Fruit fly (Drosophila melanogaster) whole organism, wandering third instar larva: Measurements from ENCODE around the gene Obp22a.

Source experiments
- CG32264 ChIP-seq: fragments of 200-800 bp; sonication (Bioruptor generic); optimal IDR thresholded peaks from 2 replicates; lab custom pipeline; 2016; ENCODE audit warnings: missing biosample characterization, missing genetic modification characterization
- CG9705 ChIP-seq: fragments of 200-800 bp; sonication (Bioruptor generic); optimal IDR thresholded peaks from 2 replicates; lab custom pipeline; 2018; ENCODE audit warnings: missing biosample characterization, mild to moderate bottlenecking, missing genetic modification characterization
- CrebA ChIP-seq: fragments of 200-800 bp; sonication (Bioruptor generic); optimal IDR thresholded peaks from 2 replicates; lab custom pipeline; 2016; ENCODE audit warnings: missing biosample characterization, mild to moderate bottlenecking, missing genetic modification characterization, borderline replicate concordance
- Dfd ChIP-seq: fragments of >200 bp; optimal IDR thresholded peaks from 2 replicates; lab custom pipeline; 2017; ENCODE audit warnings: missing biosample characterization, missing genetic modification characterization
- Dif ChIP-seq: fragments of 200-275, 200-300 bp; sonication (Bioruptor generic); optimal IDR thresholded peaks from 2 replicates; lab custom pipeline; 2018; ENCODE audit warnings: missing biosample characterization, missing genetic modification characterization; ENCODE audit not compliant: partially characterized antibody
- GATAd ChIP-seq: sonication (Bioruptor generic); optimal IDR thresholded peaks from 2 replicates; lab custom pipeline; 2016; ENCODE audit warnings: missing biosample characterization, missing genetic modification characterization
- HLH106 ChIP-seq: fragments of 200-800 bp; optimal IDR thresholded peaks from 3 replicates; lab custom pipeline; 2019; ENCODE audit warnings: missing biosample characterization, mild to moderate bottlenecking, missing genetic modification characterization, moderate library complexity
- Hnf4 ChIP-seq: fragments of 200-800 bp; sonication (Bioruptor generic); optimal IDR thresholded peaks from 2 replicates; lab custom pipeline; 2016; ENCODE audit warnings: missing biosample characterization, mild to moderate bottlenecking, missing genetic modification characterization
- Hr83 ChIP-seq: fragments of 200-300 bp; sonication (Bioruptor generic); optimal IDR thresholded peaks from 2 replicates; lab custom pipeline; 2016; ENCODE audit warnings: missing biosample characterization, mild to moderate bottlenecking, missing genetic modification characterization, moderate library complexity; ENCODE audit not compliant: poor library complexity, severe bottlenecking
- Jra ChIP-seq: sonication (Bioruptor generic); optimal IDR thresholded peaks from 2 replicates; lab custom pipeline; 2016; ENCODE audit warnings: missing biosample characterization, missing genetic modification characterization
- Mio ChIP-seq: sonication (Bioruptor generic); optimal IDR thresholded peaks from 2 replicates; lab custom pipeline; 2016; ENCODE audit warnings: missing biosample characterization, missing genetic modification characterization
- Myc ChIP-seq: fragments of >200 bp; optimal IDR thresholded peaks from 2 replicates; lab custom pipeline; 2017
- N ChIP-seq: fragments of >200 bp; optimal IDR thresholded peaks from 2 replicates; lab custom pipeline; 2018; ENCODE audit warnings: missing biosample characterization, missing external identifiers, missing genetic modification characterization
- OdsH ChIP-seq: fragments of 200-800 bp; sonication (Bioruptor generic); optimal IDR thresholded peaks from 2 replicates; lab custom pipeline; 2016; ENCODE audit warnings: missing biosample characterization, mild to moderate bottlenecking, missing genetic modification characterization
- Rel ChIP-seq, 2 experiments: fragments of 200-800 bp; sonication (Bioruptor generic) in 1 of 2; optimal IDR thresholded peaks; 2 replicates in 1 of 2; 3 replicates in 1 of 2; lab custom pipeline; 2016 to 2019; ENCODE audit warnings: mild to moderate bottlenecking in 2 of 2, missing biosample characterization in 2 of 2, missing genetic modification characterization in 2 of 2, moderate library complexity in 1 of 2
- Sp1 ChIP-seq: fragments of 200-800 bp; sonication (Bioruptor generic); optimal IDR thresholded peaks from 3 replicates; lab custom pipeline; 2019; ENCODE audit warnings: missing biosample characterization, mild to moderate bottlenecking, missing genetic modification characterization, moderate library complexity
- br ChIP-seq: fragments of 200-800 bp; sonication (Bioruptor generic); optimal IDR thresholded peaks from 2 replicates; lab custom pipeline; 2016; ENCODE audit warnings: missing biosample characterization, missing genetic modification characterization
- brk ChIP-seq: fragments of 200-800 bp; sonication (Bioruptor generic); optimal IDR thresholded peaks from 2 replicates; lab custom pipeline; 2016; ENCODE audit warnings: missing biosample characterization, mild to moderate bottlenecking, missing genetic modification characterization
- foxo ChIP-seq, 2 experiments: fragments of 200-800 bp; sonication (Bioruptor generic); optimal IDR thresholded peaks; 2 replicates in 1 of 2; 3 replicates in 1 of 2; lab custom pipeline; 2016 to 2017; ENCODE audit warnings: missing biosample characterization in 2 of 2, missing genetic modification characterization in 2 of 2
- fru ChIP-seq: fragments of 200-800 bp; sonication (Bioruptor generic); optimal IDR thresholded peaks from 3 replicates; lab custom pipeline; 2016; ENCODE audit warnings: missing biosample characterization, mild to moderate bottlenecking, missing genetic modification characterization
- h ChIP-seq: fragments of 200-800 bp; sonication (Bioruptor generic); optimal IDR thresholded peaks from 3 replicates; lab custom pipeline; 2016; ENCODE audit warnings: missing biosample characterization, mild to moderate bottlenecking, missing genetic modification characterization
- jim ChIP-seq: fragments of 175-275, 200-325 bp; sonication (Bioruptor generic); optimal IDR thresholded peaks from 2 replicates; lab custom pipeline; 2016; ENCODE audit warnings: missing biosample characterization, mild to moderate bottlenecking, missing genetic modification characterization
- psq ChIP-seq: fragments of 200-800 bp; sonication (Bioruptor generic); optimal IDR thresholded peaks from 3 replicates; lab custom pipeline; 2017; ENCODE audit warnings: missing biosample characterization, mild to moderate bottlenecking, missing genetic modification characterization, moderate library complexity
- rgr ChIP-seq: fragments of 200-800 bp; sonication (Bioruptor generic); optimal IDR thresholded peaks from 3 replicates; lab custom pipeline; 2016; ENCODE audit warnings: missing biosample characterization, mild to moderate bottlenecking, missing genetic modification characterization
- sage ChIP-seq: fragments of 200-800 bp; sonication (Bioruptor generic); optimal IDR thresholded peaks from 2 replicates; lab custom pipeline; 2016; ENCODE audit warnings: missing biosample characterization, mild to moderate bottlenecking, missing genetic modification characterization
- sv ChIP-seq: fragments of 200-800 bp; sonication (Bioruptor generic); optimal IDR thresholded peaks from 3 replicates; lab custom pipeline; 2016; ENCODE audit warnings: missing biosample characterization, missing genetic modification characterization
- tai ChIP-seq: sonication (Bioruptor generic); optimal IDR thresholded peaks from 2 replicates; lab custom pipeline; 2016; ENCODE audit warnings: missing biosample characterization, missing genetic modification characterization
- usp ChIP-seq: fragments of >200 bp; optimal IDR thresholded peaks from 2 replicates; lab custom pipeline; 2017; ENCODE audit warnings: missing biosample characterization, missing genetic modification characterization
- woc ChIP-seq: sonication (Bioruptor generic); optimal IDR thresholded peaks from 2 replicates; lab custom pipeline; 2016; ENCODE audit warnings: missing biosample characterization, mild to moderate bottlenecking, missing genetic modification characterization

The Obp22a gene

dm6 chr2L:1980708-1981339 lies 11.1 kb downstream of the Obp22a start, which contains the start of the genes CG15356 and CG15362:
TSS of gene CG15356 (minus strand) at chr2L:1980755.
TSS of gene CG15362 (plus strand) at chr2L:1981176.
- TF ChIP-seq rgr (peak; percentile 6), h (GFP tag; lab: Kevin White, UChicago) (peak; percentile 57), sv (no peak), N (GFP tag; lab: Kevin White, UChicago) (no peak), CG32264 (GFP tag; lab: Kevin White, UChicago) (peak; percentile 14), Hr83 (GFP tag; lab: Kevin White, UChicago) (peak; percentile 63), sage (GFP tag; lab: Kevin White, UChicago) (peak; percentile 77), CG9705 (GFP tag; lab: Kevin White, UChicago) (peak; percentile 39), Jra (GFP tag; lab: Kevin White, UChicago) (no peak), Rel (GFP tag; optimal IDR thresholded peaks at IDR 0.05; lab: Kevin White, UChicago) (no peak), Rel (tag; optimal IDR thresholded peaks at IDR 0.05; lab: Kevin White, UChicago) (no peak), jim (GFP tag; lab: Kevin White, UChicago) (no peak), Dif (no peak), woc (GFP tag; lab: Kevin White, UChicago) (peak; percentile 48), Dfd (GFP tag; lab: Kevin White, UChicago) (no peak), Myc (lab: Kevin White, UChicago) (no peak), fru (GFP tag; lab: Kevin White, UChicago) (peak; percentile 13), OdsH (GFP tag; lab: Kevin White, UChicago) (no peak), HLH106 (peak; percentile 42), GATAd (no peak), foxo (GFP tag; optimal IDR thresholded peaks at IDR 0.05; lab: Kevin White, UChicago) (peak in 1 of 2 experiments; percentile 31), psq (no peak), Sp1 (GFP tag; lab: Kevin White, UChicago) (peak; percentile 25), tai (no peak)

- TF ChIP-seq h (GFP tag; lab: Kevin White, UChicago) (no peak), usp (GFP tag; lab: Kevin White, UChicago) (no peak), sage (GFP tag; lab: Kevin White, UChicago) (no peak), Hnf4 (no peak), GATAd (no peak), CG9705 (GFP tag; lab: Kevin White, UChicago) (no peak), sv (no peak), brk (no peak), CrebA (GFP tag; lab: Kevin White, UChicago) (no peak), jim (GFP tag; lab: Kevin White, UChicago) (no peak), Jra (GFP tag; lab: Kevin White, UChicago) (no peak), CG32264 (GFP tag; lab: Kevin White, UChicago) (no peak), Dif (no peak), foxo (GFP tag; optimal IDR thresholded peaks at IDR 0.05; lab: Kevin White, UChicago) (no peak), Hr83 (GFP tag; lab: Kevin White, UChicago) (no peak)
Observed at dm6 chr2L:1979196-1979818, 12.7 kb downstream of the Obp22a start.

dm6 chr2L:1975473-1975872 lies 16.5 kb downstream of the Obp22a start:
- peak; percentile 91 for TF ChIP-seq Dfd (GFP tag; lab: Kevin White, UChicago)
- no peak for TF ChIP-seq Jra (GFP tag; lab: Kevin White, UChicago)

DNA sequence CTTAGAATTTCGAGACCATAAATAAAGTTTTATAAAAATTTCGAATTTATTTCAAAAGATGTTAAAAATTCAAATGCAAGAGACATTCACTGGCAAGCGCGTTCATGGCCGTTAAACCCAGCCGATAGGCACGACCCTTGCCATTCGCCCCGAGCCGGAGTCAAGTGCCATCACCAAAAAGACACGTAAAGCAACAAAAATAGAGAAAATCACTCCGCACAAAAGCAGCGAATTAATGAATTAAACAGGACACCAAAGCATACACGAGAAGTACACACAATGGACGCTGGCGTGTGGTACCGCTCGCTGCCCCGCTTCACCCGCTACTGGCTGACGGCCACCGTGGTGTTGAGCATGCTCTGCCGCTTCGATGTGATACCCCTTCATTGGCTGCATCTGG lies 18.0 kb downstream of the Obp22a start, which contains the start of gene Der-1:
Gene Der-1, plus strand, starts transcription at position 1 of the 400 bp plus-strand sequence.
- TF ChIP-seq fru (GFP tag; lab: Kevin White, UChicago) (no peak), Jra (GFP tag; lab: Kevin White, UChicago) (no peak), HLH106 (no peak), Rel (GFP tag; optimal IDR thresholded peaks at IDR 0.05; lab: Kevin White, UChicago) (no peak), Rel (tag; optimal IDR thresholded peaks at IDR 0.05; lab: Kevin White, UChicago) (peak; percentile 35), Myc (lab: Kevin White, UChicago) (peak; percentile 14), Mio (GFP tag; lab: Kevin White, UChicago) (no peak), br (GFP tag; lab: Kevin White, UChicago) (no peak), Hr83 (GFP tag; lab: Kevin White, UChicago) (peak; percentile 25)
